Fruit fly (Drosophila melanogaster): Measurements from ENCODE around the gene CG15721.

The CG15721 gene

dm6 chrX:12984224-12984623, 13.7 kb downstream of the CG15721 start, which contains the start of gene CG32643:
TSS of gene CG32643 (plus strand) at chrX:12984524.
- no peak for TF ChIP-seq CG17801 (GFP tag; optimal IDR thresholded peaks at IDR 0.05; ENCODE audit: partially characterized antibody)

- TF ChIP-seq CG17801 (GFP tag; optimal IDR thresholded peaks at IDR 0.05; ENCODE audit: partially characterized antibody) = no peak
These were observed 16.5 kb downstream of the CG15721 start for dm6 chrX:12986948-12987450.

dm6 chrX:12988025-12988801, 17.7 kb downstream of the CG15721 start, which contains the start of gene rsh:
TSS of gene rsh (plus strand) at chrX:12988615.
- no peak for TF ChIP-seq CG17801 (GFP tag; optimal IDR thresholded peaks at IDR 0.05; ENCODE audit: partially characterized antibody)

- TF ChIP-seq CG17801 (GFP tag; optimal IDR thresholded peaks at IDR 0.05; ENCODE audit: partially characterized antibody) = no peak
These were observed 34.3 kb downstream of the CG15721 start, which contains the start of gene CG15719 for dm6 chrX:13004779-13005178. TSS of gene CG15719 (minus strand) at chrX:13004879.

- TF ChIP-seq CG17801 (GFP tag; optimal IDR thresholded peaks at IDR 0.05; ENCODE audit: partially characterized antibody) = no peak
These were observed 41.8 kb downstream of the CG15721 start for dm6 chrX:13012289-13012688.

- TF ChIP-seq CG17801 (GFP tag; optimal IDR thresholded peaks at IDR 0.05; ENCODE audit: partially characterized antibody) = no peak
These were observed 51.4 kb downstream of the CG15721 start, which contains the start of gene CG2209 for dm6 chrX:13021898-13022297. TSS of gene CG2209 (plus strand) at chrX:13022198.
